Worm (Caenorhabditis elegans) whole organism, early embryonic: ENCODE results near the gene gpd-4.

Experiments
- ama-1 ChIP-seq: fragments of 150-350 bp; optimal IDR thresholded peaks from 2 replicates; lab custom pipeline; 2014
- flt-1 ChIP-seq: fragments of 200-800 bp; sonication (Bioruptor generic); IDR thresholded peaks from 2 replicates; pipeline ENCODE4 v1.3.6; 2022; ENCODE audit warnings: missing genetic modification characterization, missing compliant biosample characterization
- hmbx-1 ChIP-seq: sonication (generic microtip); optimal IDR thresholded peaks from 2 replicates; lab custom pipeline; 2016; ENCODE audit warnings: mild to moderate bottlenecking, missing genetic modification characterization, missing compliant biosample characterization
- tra-4 ChIP-seq: sonication (generic microtip); optimal IDR thresholded peaks from 2 replicates; lab custom pipeline; 2017; ENCODE audit warnings: missing genetic modification characterization, missing compliant biosample characterization

ce11 chrII:10202275-10202674, 31.2 kb downstream of the gpd-4 start:
- TF ChIP-seq flt-1 (GFP tag; lab: Robert Waterston, UW) (no peak), hmbx-1 (tag; lab: Kevin White, UChicago) (no peak), tra-4 (tag; lab: Kevin White, UChicago) (no peak), ama-1 (lab: Kevin White, UChicago) (no peak)
